Worm (Caenorhabditis elegans): ENCODE data around the gene K06B4.4.
"Not testable (repeated sequence)": the region's sequence is repeated elsewhere in the genome, so short reads cannot be mapped to it uniquely, and the experiment has no call there.

Gene K06B4.4

ce11 chrV:15666718-15667117 lies 2.3 kb upstream of the K06B4.4 start:
- TF ChIP-seq ceh-36 (tag; optimal IDR thresholded peaks at IDR 0.05) (no peak), aly-1 (tag; optimal IDR thresholded peaks at IDR 0.05) (no peak), ceh-13 (GFP tag; optimal IDR thresholded peaks at IDR 0.05) (no peak), scrt-1 (GFP tag; IDR thresholded peaks at IDR 0.05) (no peak), hmg-4 (GFP tag; optimal IDR thresholded peaks at IDR 0.05) (no peak), F13C5.2 (tag; optimal IDR thresholded peaks at IDR 0.05) (no peak), hmbx-1 (tag; optimal IDR thresholded peaks at IDR 0.05) (no peak), B0310.2 (tag; optimal IDR thresholded peaks at IDR 0.05) (no peak), tbx-37 (GFP tag; conservative IDR thresholded peaks at IDR 0.05) (no peak), ets-7 (tag; optimal IDR thresholded peaks at IDR 0.05) (no peak)

ce11 chrV:15668200-15668599 lies 770 bp upstream of the K06B4.4 start, which contains the start of gene F53E4.1:
Gene F53E4.1, minus strand, starts transcription at chrV:15668300.
- TF ChIP-seq pes-1 (GFP tag; IDR thresholded peaks at IDR 0.05); tbx-11 (GFP tag; IDR thresholded peaks at IDR 0.05); tra-4 (tag; optimal IDR thresholded peaks at IDR 0.05): not testable (repeated sequence)

- TF ChIP-seq B0310.2 (tag; optimal IDR thresholded peaks at IDR 0.05); tra-4 (tag; optimal IDR thresholded peaks at IDR 0.05); hmg-4 (GFP tag; optimal IDR thresholded peaks at IDR 0.05): not testable (repeated sequence)
Measured at ce11 chrV:15670139-15670538, 1.2 kb downstream of the K06B4.4 start, which contains the start of gene K06B4.15. Gene K06B4.15, plus strand, starts transcription at chrV:15670439.

DNA sequence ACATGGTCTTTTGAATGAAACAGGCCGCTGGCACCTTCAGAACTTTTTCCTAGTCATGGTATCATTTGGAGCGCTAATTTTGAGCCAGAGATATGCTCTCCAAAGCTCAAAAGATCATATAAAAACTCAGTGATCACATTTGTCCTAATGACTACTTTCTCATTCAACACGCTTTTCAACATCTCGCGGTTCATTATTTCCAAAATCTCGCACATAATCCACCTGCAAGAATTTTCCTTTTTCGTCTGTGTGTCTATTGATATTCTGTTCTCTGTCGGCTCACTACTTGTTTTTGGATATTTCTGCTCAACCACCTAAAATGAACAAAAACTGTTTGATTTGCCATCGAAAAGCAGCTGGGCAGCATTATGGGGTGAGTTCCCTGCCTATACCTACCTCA lies 4.7 kb downstream of the K06B4.4 start, which contains the start of gene nhr-51:
Gene nhr-51, plus strand, starts transcription at position 301 of the 400 bp plus-strand sequence.
- TF ChIP-seq ceh-36 (tag; optimal IDR thresholded peaks at IDR 0.05) (no peak), aly-1 (tag; optimal IDR thresholded peaks at IDR 0.05) (no peak), pes-1 (GFP tag; IDR thresholded peaks at IDR 0.05) (no peak), hnd-1 (tag; optimal IDR thresholded peaks at IDR 0.05) (no peak), tbx-11 (GFP tag; IDR thresholded peaks at IDR 0.05) (no peak), B0310.2 (tag; optimal IDR thresholded peaks at IDR 0.05) (no peak), hmg-4 (GFP tag; optimal IDR thresholded peaks at IDR 0.05) (no peak), tbx-37 (GFP tag; conservative IDR thresholded peaks at IDR 0.05) (no peak), flt-1 (GFP tag; IDR thresholded peaks at IDR 0.05) (no peak), hmbx-1 (tag; optimal IDR thresholded peaks at IDR 0.05) (no peak), scrt-1 (GFP tag; IDR thresholded peaks at IDR 0.05) (no peak), ama-1 (optimal IDR thresholded peaks at IDR 0.05) (no peak), F13C5.2 (tag; optimal IDR thresholded peaks at IDR 0.05) (no peak), ets-7 (tag; optimal IDR thresholded peaks at IDR 0.05) (no peak), sea-1 (GFP tag; conservative IDR thresholded peaks at IDR 0.05) (no peak), ceh-13 (GFP tag; optimal IDR thresholded peaks at IDR 0.05) (no peak), tra-4 (tag; optimal IDR thresholded peaks at IDR 0.05) (no peak)

ce11 chrV:15674899-15675298 lies 5.9 kb downstream of the K06B4.4 start:
- TF ChIP-seq F13C5.2 (tag; optimal IDR thresholded peaks at IDR 0.05) (no peak), ceh-36 (tag; optimal IDR thresholded peaks at IDR 0.05) (no peak), tra-4 (tag; optimal IDR thresholded peaks at IDR 0.05) (no peak), ets-7 (tag; optimal IDR thresholded peaks at IDR 0.05) (no peak), B0310.2 (tag; optimal IDR thresholded peaks at IDR 0.05) (no peak), flt-1 (GFP tag; IDR thresholded peaks at IDR 0.05) (no peak), scrt-1 (GFP tag; IDR thresholded peaks at IDR 0.05) (no peak), tbx-37 (GFP tag; conservative IDR thresholded peaks at IDR 0.05) (no peak), sea-1 (GFP tag; conservative IDR thresholded peaks at IDR 0.05) (no peak), tbx-11 (GFP tag; IDR thresholded peaks at IDR 0.05) (no peak), hmbx-1 (tag; optimal IDR thresholded peaks at IDR 0.05) (no peak)

ce11 chrV:15677222-15677621 lies 8.3 kb downstream of the K06B4.4 start, which contains the start of gene nhr-52:
Gene nhr-52, plus strand, starts transcription at chrV:15677522.
- TF ChIP-seq hmg-4 (GFP tag; optimal IDR thresholded peaks at IDR 0.05) (no peak), F13C5.2 (tag; optimal IDR thresholded peaks at IDR 0.05) (no peak), ets-7 (tag; optimal IDR thresholded peaks at IDR 0.05) (no peak), flt-1 (GFP tag; IDR thresholded peaks at IDR 0.05) (no peak), tbx-37 (GFP tag; conservative IDR thresholded peaks at IDR 0.05) (no peak)

DNA sequence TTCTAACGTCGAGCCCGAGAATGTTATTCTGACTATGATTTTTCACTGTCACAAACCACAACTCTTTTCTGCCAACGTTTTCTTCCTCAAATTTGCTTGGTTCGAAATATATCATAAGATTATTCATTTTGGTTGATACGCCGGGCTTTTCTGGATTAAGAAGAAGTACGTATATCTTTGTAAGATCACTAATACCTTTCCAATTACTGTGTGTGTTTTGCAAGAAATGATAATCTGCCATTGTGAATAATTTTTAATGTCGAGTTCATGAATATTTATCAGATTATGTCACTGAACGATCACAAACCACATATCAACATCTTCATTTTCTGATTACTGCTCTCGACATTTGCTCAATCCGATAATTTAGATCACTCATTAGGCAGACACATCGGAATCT lies 16.6 kb downstream of the K06B4.4 start, which contains the start of gene nhr-196:
Gene nhr-196, plus strand, starts transcription at position 118 of the 400 bp plus-strand sequence.
- TF ChIP-seq hmg-4 (GFP tag; optimal IDR thresholded peaks at IDR 0.05) (no peak), scrt-1 (GFP tag; IDR thresholded peaks at IDR 0.05) (no peak), pes-1 (GFP tag; IDR thresholded peaks at IDR 0.05) (no peak), tra-4 (tag; optimal IDR thresholded peaks at IDR 0.05) (no peak), F13C5.2 (tag; optimal IDR thresholded peaks at IDR 0.05) (no peak), sea-1 (GFP tag; conservative IDR thresholded peaks at IDR 0.05) (no peak), tbx-37 (GFP tag; conservative IDR thresholded peaks at IDR 0.05) (no peak), flt-1 (GFP tag; IDR thresholded peaks at IDR 0.05) (no peak), ama-1 (optimal IDR thresholded peaks at IDR 0.05) (no peak), aly-1 (tag; optimal IDR thresholded peaks at IDR 0.05) (no peak), hnd-1 (tag; optimal IDR thresholded peaks at IDR 0.05) (no peak), ets-7 (tag; optimal IDR thresholded peaks at IDR 0.05) (no peak), B0310.2 (tag; optimal IDR thresholded peaks at IDR 0.05) (no peak), tbx-11 (GFP tag; IDR thresholded peaks at IDR 0.05) (no peak), ceh-13 (GFP tag; optimal IDR thresholded peaks at IDR 0.05) (no peak)

DNA sequence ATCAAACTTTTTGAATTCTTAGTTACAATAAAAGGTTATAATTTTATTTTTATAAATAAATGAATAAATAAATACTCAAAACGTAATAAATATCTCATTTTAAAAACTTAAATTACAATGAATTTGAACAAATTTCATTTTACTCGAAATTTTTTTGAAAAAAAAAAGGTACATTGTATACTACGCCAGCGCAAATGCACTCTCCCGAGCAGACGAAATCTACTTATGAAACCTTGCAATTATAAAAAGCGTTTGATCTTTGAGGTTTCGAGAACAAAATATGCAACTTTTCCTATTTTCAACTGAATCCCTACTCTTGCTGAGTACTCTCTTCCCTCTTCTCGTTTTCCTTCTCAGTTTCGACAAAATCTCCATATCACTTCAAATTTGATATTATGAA lies 18.7 kb downstream of the K06B4.4 start, which contains the start of gene nhr-197:
Gene nhr-197, plus strand, starts transcription at position 301 of the 400 bp plus-strand sequence.
- TF ChIP-seq aly-1 (tag; optimal IDR thresholded peaks at IDR 0.05) (no peak), ceh-36 (tag; optimal IDR thresholded peaks at IDR 0.05) (no peak), B0310.2 (tag; optimal IDR thresholded peaks at IDR 0.05) (no peak), tbx-11 (GFP tag; IDR thresholded peaks at IDR 0.05) (no peak), tra-4 (tag; optimal IDR thresholded peaks at IDR 0.05) (no peak), hmbx-1 (tag; optimal IDR thresholded peaks at IDR 0.05) (no peak), ets-7 (tag; optimal IDR thresholded peaks at IDR 0.05) (no peak), flt-1 (GFP tag; IDR thresholded peaks at IDR 0.05) (no peak), sea-1 (GFP tag; conservative IDR thresholded peaks at IDR 0.05) (no peak), tbx-37 (GFP tag; conservative IDR thresholded peaks at IDR 0.05) (no peak)
